Worm (Caenorhabditis elegans): Measurements from ENCODE around the gene unc-39.

unc-39 gene

DNA sequence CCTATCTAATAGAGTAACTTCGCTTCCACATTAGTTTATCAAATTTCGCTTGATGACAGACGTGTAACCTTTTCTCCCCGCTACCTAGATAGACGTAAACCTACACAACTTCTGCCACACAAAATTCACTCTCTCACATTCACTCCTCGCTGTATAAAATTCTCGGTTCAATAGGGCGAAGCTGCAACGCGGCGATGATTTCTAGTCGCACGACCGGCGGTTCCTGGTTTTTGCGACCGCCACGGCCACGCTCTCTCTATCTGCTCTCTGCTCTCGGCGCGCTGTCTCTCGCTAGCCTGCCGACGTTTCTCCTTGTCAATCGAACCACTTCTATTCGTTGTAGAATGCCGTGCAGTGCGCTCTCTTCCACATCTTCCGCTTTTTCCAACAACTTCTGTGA, 21.9 kb upstream of the unc-39 start (continued):
- TF ChIP-seq lin-40 (tag; optimal IDR thresholded peaks at IDR 0.05) (peak; percentile 77), lir-1 (GFP tag; conservative IDR thresholded peaks at IDR 0.05) (0 out of 2 replicates have a peak, but pooled peaks have one; percentile 47), efl-1 (GFP tag; optimal IDR thresholded peaks at IDR 0.05) (peak; percentile 44), repo-1 (tag; optimal IDR thresholded peaks at IDR 0.05) (peak; percentile 33), egl-18 (GFP tag; IDR thresholded peaks at IDR 0.05) (no peak), sptf-2 (GFP tag; optimal IDR thresholded peaks at IDR 0.05) (no peak), ceh-100 (GFP tag; IDR thresholded peaks at IDR 0.05) (peak; percentile 70), dpff-1 (tag; optimal IDR thresholded peaks at IDR 0.05) (no peak), pha-4 (tag; optimal IDR thresholded peaks at IDR 0.05) (no peak), nhr-90 (tag; optimal IDR thresholded peaks at IDR 0.05) (peak; percentile 80), aptf-3 (GFP tag; IDR thresholded peaks at IDR 0.05) (no peak), Y53G8AR.9 (GFP tag; conservative IDR thresholded peaks at IDR 0.05) (peak; percentile 55), F10E7.11 (tag; optimal IDR thresholded peaks at IDR 0.05) (no peak), T26A5.8 (tag; optimal IDR thresholded peaks at IDR 0.05) (no peak), lin-26 (GFP tag; IDR thresholded peaks at IDR 0.05) (peak; percentile 74), K11D2.4 (GFP tag; IDR thresholded peaks at IDR 0.05) (peak; percentile 46; the same call in 1 of the 2 replicates), aptf-2 (GFP tag; conservative IDR thresholded peaks at IDR 0.05) (0 out of 2 replicates have a peak, but pooled peaks have one; percentile 16), attf-5 (GFP tag; optimal IDR thresholded peaks at IDR 0.05) (peak; percentile 95), cebp-1 (GFP tag; IDR thresholded peaks at IDR 0.05) (no peak), cebp-1 (tag; optimal IDR thresholded peaks at IDR 0.05) (peak; percentile 83), ztf-22 (GFP tag; optimal IDR thresholded peaks at IDR 0.05) (peak; percentile 36), nhr-179 (tag; optimal IDR thresholded peaks at IDR 0.05) (no peak), lag-1 (GFP tag; IDR thresholded peaks at IDR 0.05) (no peak), somi-1 (GFP tag; optimal IDR thresholded peaks at IDR 0.05) (no peak), snpc-1.3 (tag; optimal IDR thresholded peaks at IDR 0.05; ENCODE audit: insufficient read depth) (no peak), madf-6 (GFP tag; IDR thresholded peaks at IDR 0.05) (no peak), unc-62 (GFP tag; optimal IDR thresholded peaks at IDR 0.05) (no peak), rpc-1 (optimal IDR thresholded peaks at IDR 0.05) (no peak), rpc-1 (tag; optimal IDR thresholded peaks at IDR 0.05) (no peak), lsl-1 (GFP tag; optimal IDR thresholded peaks at IDR 0.05) (no peak), ztf-18 (tag; optimal IDR thresholded peaks at IDR 0.05) (peak; percentile 86)

DNA sequence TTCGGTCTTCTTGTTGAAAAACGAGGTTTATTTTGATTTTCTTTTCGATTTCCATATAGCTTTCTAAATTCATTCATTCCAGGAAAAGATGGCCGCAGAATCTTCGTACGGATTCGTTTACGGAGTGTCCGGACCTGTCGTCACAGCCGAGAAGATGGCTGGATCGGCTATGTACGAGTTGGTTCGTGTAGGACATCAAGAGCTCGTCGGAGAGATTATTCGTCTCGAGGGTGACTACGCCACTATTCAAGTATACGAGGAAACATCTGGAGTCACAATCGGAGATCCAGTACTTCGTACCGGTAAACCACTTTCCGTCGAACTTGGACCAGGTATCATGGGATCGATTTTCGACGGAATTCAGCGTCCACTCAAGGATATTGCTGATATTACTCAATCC, 21.2 kb upstream of the unc-39 start, which contains the start of gene vha-13:
TSS of gene vha-13 (plus strand) at position 81 of the 400 bp plus-strand sequence.
- no peak for TF ChIP-seq lag-1 (GFP tag; IDR thresholded peaks at IDR 0.05)
- TF ChIP-seq hsf-1 (GFP tag; IDR thresholded peaks at IDR 0.05): peak; percentile 35; the same call in 1 of the 2 replicates

DNA sequence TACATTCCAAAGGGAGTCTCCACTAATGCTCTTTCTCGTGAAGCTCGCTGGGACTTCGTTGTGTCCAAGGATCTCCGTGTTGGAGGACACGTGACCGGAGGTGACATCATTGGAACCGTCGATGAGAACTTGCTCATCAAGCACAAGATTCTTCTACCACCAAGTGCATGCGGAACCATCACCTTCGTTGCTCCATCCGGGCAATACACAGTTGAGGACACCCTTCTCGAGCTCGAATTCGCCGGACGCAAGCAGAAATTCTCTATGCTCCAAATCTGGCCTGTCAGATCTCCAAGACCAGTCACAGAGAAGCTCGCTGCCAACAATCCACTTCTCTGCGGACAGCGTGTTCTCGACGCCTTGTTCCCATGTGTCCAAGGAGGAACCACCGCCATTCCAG, 20.8 kb upstream of the unc-39 start:
- TF ChIP-seq zfh-2 (GFP tag; conservative IDR thresholded peaks at IDR 0.05): peak; percentile 49; the same call in 1 of the 2 replicates
- TF ChIP-seq lin-35 (GFP tag; optimal IDR thresholded peaks at IDR 0.05): no peak
- TF ChIP-seq F49E8.2 (tag; optimal IDR thresholded peaks at IDR 0.05; ENCODE audit: insufficient read depth): no peak
- no peak for TF ChIP-seq F52B5.7 (tag; optimal IDR thresholded peaks at IDR 0.05)
- no peak for TF ChIP-seq nhr-90 (tag; optimal IDR thresholded peaks at IDR 0.05)
- 0 out of 2 replicates have a peak, but pooled peaks have one; percentile 11 for TF ChIP-seq dox-1 (GFP tag; IDR thresholded peaks at IDR 0.05)
- peak in 1 of 2 experiments; percentile 9 for TF ChIP-seq let-607 (tag; optimal IDR thresholded peaks at IDR 0.05)
- no peak for TF ChIP-seq Y95B8A.8 (GFP tag; IDR thresholded peaks at IDR 0.05)
- no peak for TF ChIP-seq tlf-1 (GFP tag; optimal IDR thresholded peaks at IDR 0.05)
- TF ChIP-seq hmg-1.2 (GFP tag; IDR thresholded peaks at IDR 0.05): no peak
- TF ChIP-seq zim-3 (tag; optimal IDR thresholded peaks at IDR 0.05): no peak
- TF ChIP-seq unc-130 (GFP tag; optimal IDR thresholded peaks at IDR 0.05): no peak
- no peak for TF ChIP-seq Y67H2A.10 (GFP tag; conservative IDR thresholded peaks at IDR 0.05)
- no peak for TF ChIP-seq nhr-27 (tag; optimal IDR thresholded peaks at IDR 0.05)
- no peak for TF ChIP-seq aptf-3 (GFP tag; IDR thresholded peaks at IDR 0.05)
- no peak for TF ChIP-seq ztf-18 (tag; optimal IDR thresholded peaks at IDR 0.05)
- TF ChIP-seq ztf-28 (GFP tag; IDR thresholded peaks at IDR 0.05): no peak
- TF ChIP-seq dpff-1 (tag; optimal IDR thresholded peaks at IDR 0.05): peak; percentile 27
- no peak for TF ChIP-seq egrh-3 (GFP tag; IDR thresholded peaks at IDR 0.05)

Measured in whole organism, young adult.